Fruit fly (Drosophila melanogaster) whole organism: ENCODE data around the gene kirre.

Source experiments
- CG8478 ChIP-seq: fragments of >200 bp; optimal IDR thresholded peaks from 2 replicates; lab custom pipeline; 2018; ENCODE audit warnings: inconsistent platforms
- pan ChIP-seq: fragments of >200 bp; optimal IDR thresholded peaks from 2 replicates; lab custom pipeline; 2017
- psq ChIP-seq: fragments of >200 bp; optimal IDR thresholded peaks from 2 replicates; lab custom pipeline; 2017

DNA sequence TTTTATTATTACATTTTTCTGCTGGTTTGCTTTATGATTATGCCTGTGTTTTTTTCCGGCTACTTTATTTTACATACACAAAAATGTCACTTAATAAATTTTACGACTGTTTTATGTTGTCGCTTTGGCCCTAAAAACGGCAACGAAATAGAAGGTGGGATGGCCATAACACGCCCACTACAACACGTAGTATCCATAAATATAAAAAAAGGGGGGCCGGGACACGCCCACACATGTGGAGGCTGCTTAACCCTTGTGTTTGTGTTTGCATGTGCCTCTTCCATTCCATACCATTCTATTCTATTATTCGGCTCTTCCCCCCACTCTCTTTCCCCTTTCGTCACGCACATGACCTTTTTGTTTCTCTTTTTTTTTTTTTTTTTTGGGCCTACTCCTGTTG, 71.5 kb downstream of the kirre start:
- no peak for TF ChIP-seq CG8478 (lab: Kevin White, UChicago)
- no peak for TF ChIP-seq psq (lab: Kevin White, UChicago)
- TF ChIP-seq pan: no peak
